Fruit fly (Drosophila melanogaster): Measurements from ENCODE around the gene PolI.

dm6 chr3R:8285727-8286344 is 52.5 kb downstream of the PolI start:
- TF ChIP-seq foxo (GFP tag; optimal IDR thresholded peaks at IDR 0.05): no peak
- TF ChIP-seq br (GFP tag; optimal IDR thresholded peaks at IDR 0.05): no peak

Data from whole organism, wandering third instar larva.